Fruit fly (Drosophila melanogaster): ENCODE data around the gene brv1.

DNA sequence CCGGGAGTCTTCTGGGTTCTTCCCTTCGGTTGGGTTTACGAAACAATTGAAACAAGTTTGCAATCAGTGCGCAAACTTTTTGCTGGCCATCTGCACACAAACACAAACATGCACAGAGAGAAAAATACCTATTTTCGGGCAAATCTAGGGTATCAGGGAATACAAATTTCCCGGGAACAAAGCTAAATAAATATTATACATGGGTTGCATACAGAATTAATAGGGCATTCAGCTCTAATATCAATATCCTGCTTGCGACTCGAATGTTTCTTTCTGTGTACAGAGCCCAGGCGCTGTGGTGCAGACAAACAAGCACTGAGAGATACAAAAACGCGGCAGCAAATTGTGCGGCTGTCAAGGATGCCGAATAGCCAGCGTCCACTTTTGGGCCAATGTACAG is 42.2 kb downstream of the brv1 start:
- TF ChIP-seq pan (optimal IDR thresholded peaks at IDR 0.05), result no peak
- no peak for TF ChIP-seq Dif (GFP tag; optimal IDR thresholded peaks at IDR 0.05; ENCODE audit: partially characterized antibody)
- no peak for TF ChIP-seq Hnf4 (GFP tag; optimal IDR thresholded peaks at IDR 0.05)
- no peak for TF ChIP-seq OdsH (GFP tag; optimal IDR thresholded peaks at IDR 0.05)
- TF ChIP-seq ey (GFP tag; optimal IDR thresholded peaks at IDR 0.05), result peak; percentile 28
- peak; percentile 38 for TF ChIP-seq h (GFP tag; optimal IDR thresholded peaks at IDR 0.05)
- TF ChIP-seq Vsx2 (GFP tag; optimal IDR thresholded peaks at IDR 0.05; ENCODE audit: partially characterized antibody), result no peak
- no peak for TF ChIP-seq psq (GFP tag; optimal IDR thresholded peaks at IDR 0.05)
- no peak for TF ChIP-seq brk (GFP tag; optimal IDR thresholded peaks at IDR 0.05)

Measured in whole organism, wandering third instar larva.